Fruit fly (Drosophila melanogaster): ENCODE results near the gene CG7049.

The CG7049 gene

DNA sequence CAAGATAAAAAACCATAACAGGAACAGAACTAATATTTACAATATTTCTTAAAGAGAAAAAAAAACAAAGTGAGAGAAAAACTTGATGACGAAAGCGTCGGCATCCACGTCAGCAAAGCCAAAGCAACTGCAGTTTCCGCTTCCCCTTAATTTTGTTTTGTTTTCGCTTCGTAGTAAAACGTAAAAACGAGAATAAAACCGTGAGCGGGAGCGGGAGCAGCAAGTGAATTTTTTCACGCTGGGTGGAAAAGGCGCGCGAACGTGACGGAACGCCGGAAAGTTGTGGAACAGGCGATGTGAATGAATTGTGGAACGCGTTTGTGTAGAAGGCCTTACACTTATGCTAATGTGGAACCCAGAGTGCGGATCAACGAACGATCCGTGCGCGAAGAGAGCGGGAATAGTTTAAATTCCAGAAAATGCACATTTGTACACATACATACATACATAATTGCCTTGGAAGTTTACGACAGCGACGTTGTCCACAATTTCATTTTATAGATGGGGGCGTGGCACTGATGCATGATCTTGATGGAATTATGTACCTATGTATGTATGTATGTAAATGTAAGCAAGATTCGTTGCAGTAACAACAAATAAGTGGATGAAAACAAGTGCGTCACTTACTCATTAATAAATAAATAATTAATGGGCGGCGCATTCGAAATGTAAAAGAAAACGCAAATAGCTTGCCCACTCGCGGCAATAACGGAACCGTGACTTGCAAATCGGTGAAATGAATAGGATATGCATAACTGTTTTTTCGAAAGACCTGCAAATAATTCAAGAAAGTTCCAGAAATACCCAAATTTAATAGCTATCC is 47.5 kb downstream of the CG7049 start (continued):
- TF ChIP-seq CG9609 (GFP tag; optimal IDR thresholded peaks at IDR 0.05) (no peak), CG12659 (GFP tag; optimal IDR thresholded peaks at IDR 0.05) (no peak), CG7357 (GFP tag; IDR thresholded peaks at IDR 0.05) (no peak), HHEX (GFP tag; optimal IDR thresholded peaks at IDR 0.05) (no peak), grau (tag; optimal IDR thresholded peaks at IDR 0.05) (no peak), seq (GFP tag; IDR thresholded peaks at IDR 0.05) (no peak), bcd (GFP tag; optimal IDR thresholded peaks at IDR 0.05) (no peak), vnd (GFP tag; IDR thresholded peaks at IDR 0.05; ENCODE audit: partially characterized antibody) (no peak), kah (GFP tag; optimal IDR thresholded peaks at IDR 0.05) (peak; percentile 30), CG16863 (GFP tag; optimal IDR thresholded peaks at IDR 0.05) (no peak), pros (GFP tag; optimal IDR thresholded peaks at IDR 0.05) (peak; percentile 92), h (optimal IDR thresholded peaks at IDR 0.05) (no peak), CG2678 (tag; optimal IDR thresholded peaks at IDR 0.05) (no peak), danr (GFP tag; IDR thresholded peaks at IDR 0.05) (no peak), mam (GFP tag; optimal IDR thresholded peaks at IDR 0.05) (no peak), Usf (GFP tag; optimal IDR thresholded peaks at IDR 0.05) (no peak), gfzf (GFP tag; optimal IDR thresholded peaks at IDR 0.05) (no peak), CG3726 (GFP tag; IDR thresholded peaks at IDR 0.05) (no peak), E2f1 (GFP tag; IDR thresholded peaks at IDR 0.05) (peak; percentile 42; the same call in 1 of the 2 replicates), CG30403 (GFP tag; optimal IDR thresholded peaks at IDR 0.05) (no peak), CG8478 (optimal IDR thresholded peaks at IDR 0.05) (no peak), sens-2 (GFP tag; IDR thresholded peaks at IDR 0.05) (no peak), CG1832 (GFP tag; optimal IDR thresholded peaks at IDR 0.05) (no peak), phol (tag; optimal IDR thresholded peaks at IDR 0.05) (no peak), CG6689 (GFP tag; IDR thresholded peaks at IDR 0.05) (no peak), CG33213 (GFP tag; optimal IDR thresholded peaks at IDR 0.05) (no peak), CG18262 (tag; optimal IDR thresholded peaks at IDR 0.05) (no peak), CG17359 (tag; optimal IDR thresholded peaks at IDR 0.05) (peak; percentile 14), Sry-δ (GFP tag; optimal IDR thresholded peaks at IDR 0.05) (no peak), E2f2 (GFP tag; IDR thresholded peaks at IDR 0.05) (no peak), CG5245 (GFP tag; optimal IDR thresholded peaks at IDR 0.05) (no peak), CG9876 (GFP tag; optimal IDR thresholded peaks at IDR 0.05) (no peak), dm (GFP tag; optimal IDR thresholded peaks at IDR 0.05) (no peak), cad (GFP tag; optimal IDR thresholded peaks at IDR 0.05) (peak; percentile 59), pho (GFP tag; optimal IDR thresholded peaks at IDR 0.05) (no peak), CG14050 (GFP tag; IDR thresholded peaks at IDR 0.05) (no peak), Hand (GFP tag; optimal IDR thresholded peaks at IDR 0.05) (no peak), CG7839 (tag; optimal IDR thresholded peaks at IDR 0.05) (no peak), Gsc (GFP tag; IDR thresholded peaks at IDR 0.05) (no peak), stwl (tag; optimal IDR thresholded peaks at IDR 0.05) (peak; percentile 68), CG31388 (GFP tag; optimal IDR thresholded peaks at IDR 0.05) (no peak), CG6175 (GFP tag; IDR thresholded peaks at IDR 0.05) (no peak), sisA (GFP tag; IDR thresholded peaks at IDR 0.05) (no peak), Trl (optimal IDR thresholded peaks at IDR 0.05) (peak; percentile 62 to 74), Trl (GFP tag; optimal IDR thresholded peaks at IDR 0.05) (no peak), CG8281 (tag; optimal IDR thresholded peaks at IDR 0.05) (no peak), luna (GFP tag; optimal IDR thresholded peaks at IDR 0.05) (no peak), nerfin-1 (tag; optimal IDR thresholded peaks at IDR 0.05) (peak; percentile 84), YL-1 (GFP tag; optimal IDR thresholded peaks at IDR 0.05) (no peak), CG13296 (GFP tag; optimal IDR thresholded peaks at IDR 0.05) (no peak), Atf-2 (GFP tag; optimal IDR thresholded peaks at IDR 0.05) (no peak), CG3163 (GFP tag; optimal IDR thresholded peaks at IDR 0.05) (peak; percentile 60)
